Worm (Caenorhabditis elegans) whole organism, L3 larva: ENCODE data around the gene srx-33.

ENCODE experiments used
- R02D3.7 ChIP-seq: fragments of 150-350 bp; optimal IDR thresholded peaks from 2 replicates; lab custom pipeline; 2014; ENCODE audit warnings: missing biosample characterization, missing genetic modification characterization
- ama-1 ChIP-seq: fragments of 150-350 bp; optimal IDR thresholded peaks from 2 replicates; lab custom pipeline; 2018
- ceh-28 ChIP-seq: fragments of 150-350 bp; optimal IDR thresholded peaks from 2 replicates; lab custom pipeline; 2014; ENCODE audit warnings: missing biosample characterization, missing genetic modification reagents, missing genetic modification characterization
- ceh-82 ChIP-seq: fragments of 150-350 bp; optimal IDR thresholded peaks from 2 replicates; lab custom pipeline; 2014; ENCODE audit warnings: missing biosample characterization, missing genetic modification characterization
- daf-12 ChIP-seq: fragments of 150-350 bp; optimal IDR thresholded peaks from 2 replicates; lab custom pipeline; 2014; ENCODE audit warnings: missing biosample characterization, missing genetic modification reagents, missing genetic modification characterization
- fos-1 ChIP-seq: fragments of 150-350 bp; optimal IDR thresholded peaks from 2 replicates; lab custom pipeline; 2014; ENCODE audit warnings: missing biosample characterization, missing genetic modification characterization
- jun-1 ChIP-seq: fragments of 150-350 bp; optimal IDR thresholded peaks from 2 replicates; lab custom pipeline; 2014; ENCODE audit warnings: missing biosample characterization, missing genetic modification reagents, missing genetic modification characterization
- lin-15B ChIP-seq: fragments of 150-350 bp; optimal IDR thresholded peaks from 2 replicates; lab custom pipeline; 2014; ENCODE audit warnings: missing biosample characterization, missing genetic modification characterization
- lin-39 ChIP-seq: fragments of 150-350 bp; optimal IDR thresholded peaks from 2 replicates; lab custom pipeline; 2018; ENCODE audit warnings: missing biosample characterization, missing genetic modification reagents, missing genetic modification characterization
- nfya-1 ChIP-seq: sonication (generic microtip); optimal IDR thresholded peaks from 2 replicates; lab custom pipeline; 2017; ENCODE audit warnings: missing genetic modification characterization, mild to moderate bottlenecking, missing compliant biosample characterization, antibody characterized with exemption, moderate library complexity; ENCODE audit not compliant: insufficient read depth
- nhr-77 ChIP-seq: fragments of 150-350 bp; optimal IDR thresholded peaks from 2 replicates; lab custom pipeline; 2014; ENCODE audit warnings: missing biosample characterization, missing genetic modification characterization
- tbx-2 ChIP-seq: sonication (generic microtip); optimal IDR thresholded peaks from 2 replicates; lab custom pipeline; 2016; ENCODE audit warnings: mild to moderate bottlenecking, missing genetic modification characterization, missing compliant biosample characterization
- unc-62 ChIP-seq: fragments of 150-350 bp; sonication (generic microtip); optimal IDR thresholded peaks from 4 replicates; lab custom pipeline; 2014; ENCODE audit warnings: missing biosample characterization, missing genetic modification reagents, missing genetic modification characterization
- ztf-11 ChIP-seq: fragments of 150-350 bp; optimal IDR thresholded peaks from 2 replicates; lab custom pipeline; 2014; ENCODE audit warnings: missing biosample characterization, missing genetic modification characterization

- TF ChIP-seq ceh-82 (tag; lab: Kevin White, UChicago) (no peak), lin-39 (tag; lab: Kevin White, UChicago) (no peak), lin-15B (tag; lab: Kevin White, UChicago) (no peak), ceh-28 (tag; lab: Kevin White, UChicago) (no peak), nfya-1 (tag; lab: Kevin White, UChicago) (no peak), jun-1 (tag; lab: Kevin White, UChicago) (no peak), nhr-77 (tag; lab: Kevin White, UChicago) (no peak), fos-1 (no peak), ama-1 (lab: Kevin White, UChicago) (no peak), R02D3.7 (tag; lab: Kevin White, UChicago) (no peak), unc-62 (GFP tag; lab: Kevin White, UChicago) (no peak), ztf-11 (tag; lab: Kevin White, UChicago) (no peak), daf-12 (tag; lab: Kevin White, UChicago) (no peak), tbx-2 (tag; lab: Kevin White, UChicago) (no peak)
Observed at ce11 chrV:7106499-7107152, 12.1 kb downstream of the srx-33 start.
